Fruit fly (Drosophila melanogaster) whole organism, embryonic: ENCODE measurements around the gene AstC-R2.

ENCODE experiments used
- ATbp ChIP-seq: fragments of 200-800 bp; sonication (Bioruptor generic); optimal IDR thresholded peaks from 2 replicates; lab custom pipeline; 2017; ENCODE audit warnings: missing biosample characterization, mild to moderate bottlenecking, missing genetic modification characterization, missing genetic modification reagents
- B-H1 ChIP-seq: fragments of 200-800 bp; sonication (Bioruptor generic); IDR thresholded peaks from 3 replicates; pipeline ENCODE4 v1.3.6; 2022; ENCODE audit warnings: missing biosample characterization, missing genetic modification characterization
- BEAF-32 ChIP-seq: fragments of 200-800 bp; sonication (Bioruptor generic); optimal IDR thresholded peaks from 3 replicates; lab custom pipeline; 2017; ENCODE audit warnings: missing biosample characterization, missing genetic modification characterization, mild to moderate bottlenecking, moderate library complexity, missing genetic modification reagents
- Bdp1 ChIP-seq: fragments of 200-800 bp; sonication (Bioruptor generic); optimal IDR thresholded peaks from 3 replicates; lab custom pipeline; 2016; ENCODE audit warnings: missing biosample characterization, missing genetic modification characterization
- C15 ChIP-seq: fragments of 200-800 bp; sonication (Bioruptor generic); IDR thresholded peaks from 3 replicates; pipeline ENCODE4 v1.3.6; 2022; ENCODE audit warnings: missing biosample characterization, missing genetic modification characterization
- CG10462 ChIP-seq: fragments of 200-800 bp; sonication (Bioruptor generic); optimal IDR thresholded peaks from 2 replicates; lab custom pipeline; 2016; ENCODE audit warnings: missing biosample characterization, missing genetic modification characterization
- CG11085 ChIP-seq: fragments of 200-800 bp; sonication (Bioruptor generic); IDR thresholded peaks from 2 replicates; pipeline ENCODE4 v1.3.6; 2022; ENCODE audit warnings: missing biosample characterization, missing genetic modification characterization
- CG12155 ChIP-seq: fragments of 200-800 bp; sonication (Bioruptor generic); optimal IDR thresholded peaks from 3 replicates; lab custom pipeline; 2016; ENCODE audit warnings: missing biosample characterization, missing genetic modification characterization
- CG12744 ChIP-seq: fragments of 200-800 bp; sonication (Bioruptor generic); optimal IDR thresholded peaks from 2 replicates; lab custom pipeline; 2016; ENCODE audit warnings: missing biosample characterization, missing genetic modification characterization
- CG13894 ChIP-seq: fragments of 200-800 bp; sonication (Bioruptor generic); optimal IDR thresholded peaks from 3 replicates; lab custom pipeline; 2018; ENCODE audit warnings: missing biosample characterization, mild to moderate bottlenecking, missing genetic modification characterization, moderate library complexity
- CG16779 ChIP-seq: fragments of 200-800 bp; sonication (Bioruptor generic); IDR thresholded peaks from 2 replicates; pipeline ENCODE4 v1.3.6; 2022; ENCODE audit warnings: missing biosample characterization, missing genetic modification characterization
- CG1832 ChIP-seq: fragments of 200-800 bp; sonication (Bioruptor generic); optimal IDR thresholded peaks from 2 replicates; lab custom pipeline; 2017; ENCODE audit warnings: missing biosample characterization, mild to moderate bottlenecking, missing genetic modification characterization, inconsistent platforms
- CG18764 ChIP-seq: fragments of 200-800 bp; sonication (Bioruptor generic); optimal IDR thresholded peaks from 3 replicates; lab custom pipeline; 2016; ENCODE audit warnings: missing biosample characterization, missing genetic modification characterization
- CG3281 ChIP-seq: fragments of 200-800 bp; sonication (Bioruptor generic); optimal IDR thresholded peaks from 3 replicates; lab custom pipeline; 2017; ENCODE audit warnings: missing biosample characterization, mild to moderate bottlenecking, missing genetic modification characterization
- CG34376 ChIP-seq: fragments of 200-800 bp; sonication (Bioruptor generic); optimal IDR thresholded peaks from 2 replicates; lab custom pipeline; 2018; ENCODE audit warnings: missing biosample characterization, mild to moderate bottlenecking, missing genetic modification characterization
- CG4617 ChIP-seq: fragments of 200-800 bp; sonication (Bioruptor generic); optimal IDR thresholded peaks from 3 replicates; lab custom pipeline; 2016; ENCODE audit warnings: missing biosample characterization, missing genetic modification characterization, borderline replicate concordance
- CG4730 ChIP-seq: fragments of 200-800 bp; sonication (Bioruptor generic); IDR thresholded peaks from 2 replicates; pipeline ENCODE4 v1.3.6; 2022; ENCODE audit warnings: missing biosample characterization, missing genetic modification characterization
- CG6683 ChIP-seq: fragments of 200-800 bp; sonication (Bioruptor generic); optimal IDR thresholded peaks from 2 replicates; lab custom pipeline; 2017; ENCODE audit warnings: missing biosample characterization, mild to moderate bottlenecking, missing genetic modification characterization, missing genetic modification reagents
- CG7839 ChIP-seq: fragments of 200-800 bp; sonication (Bioruptor generic); optimal IDR thresholded peaks from 3 replicates; lab custom pipeline; 2018; ENCODE audit warnings: missing biosample characterization, mild to moderate bottlenecking, missing genetic modification characterization, moderate library complexity
- CG9817 ChIP-seq: fragments of 200-800 bp; sonication (Bioruptor generic); optimal IDR thresholded peaks from 2 replicates; lab custom pipeline; 2018; ENCODE audit warnings: missing biosample characterization, mild to moderate bottlenecking, missing genetic modification characterization, moderate library complexity
- Doc3 ChIP-seq: fragments of 200-800 bp; sonication (Bioruptor generic); IDR thresholded peaks from 3 replicates; pipeline ENCODE4 v1.3.6; 2022; ENCODE audit warnings: missing biosample characterization, missing genetic modification characterization; ENCODE audit not compliant: partially characterized antibody
- Dp ChIP-seq: fragments of 200-800 bp; sonication (Bioruptor generic); optimal IDR thresholded peaks from 2 replicates; lab custom pipeline; 2018; ENCODE audit warnings: missing biosample characterization, mild to moderate bottlenecking, missing genetic modification characterization, moderate library complexity
- Dref ChIP-seq: fragments of 200-800 bp; sonication (Bioruptor generic); IDR thresholded peaks from 2 replicates; pipeline ENCODE4 v1.3.6; 2022; ENCODE audit warnings: missing biosample characterization, missing genetic modification characterization
- GATAe ChIP-seq: fragments of 200-800 bp; sonication (Bioruptor generic); conservative IDR thresholded peaks from 2 replicates; pipeline ENCODE4 v1.3.6; 2022; ENCODE audit warnings: missing biosample characterization, missing genetic modification characterization
- H2.0 ChIP-seq: fragments of 200-800 bp; sonication (Bioruptor generic); IDR thresholded peaks from 2 replicates; pipeline ENCODE4 v1.3.6; 2022; ENCODE audit warnings: missing biosample characterization, missing genetic modification characterization
- HLHmδ ChIP-seq: fragments of 200-800 bp; sonication (Bioruptor generic); optimal IDR thresholded peaks from 2 replicates; lab custom pipeline; 2018; ENCODE audit warnings: missing biosample characterization, mild to moderate bottlenecking, missing genetic modification characterization, moderate library complexity
- HmgZ ChIP-seq: fragments of 200-800 bp; sonication (Bioruptor generic); optimal IDR thresholded peaks from 2 replicates; lab custom pipeline; 2018; ENCODE audit warnings: missing biosample characterization, mild to moderate bottlenecking, missing genetic modification characterization
- Med ChIP-seq: fragments of 200-800 bp; sonication (Bioruptor generic); peaks from one replicate; lab custom pipeline; 2016; ENCODE audit warnings: missing biosample characterization, missing genetic modification characterization, mild to moderate bottlenecking, inconsistent platforms, moderate library complexity
- Mes4 ChIP-seq: fragments of 200-800 bp; sonication (Bioruptor generic); optimal IDR thresholded peaks from 2 replicates; lab custom pipeline; 2016; ENCODE audit warnings: missing biosample characterization, missing genetic modification characterization
- Sin3A ChIP-seq: fragments of >200 bp; optimal IDR thresholded peaks from 2 replicates; lab custom pipeline; 2018
- ase ChIP-seq: fragments of 200-800 bp; sonication (Bioruptor generic); IDR thresholded peaks from 3 replicates; pipeline ENCODE4 v1.3.6; 2022; ENCODE audit warnings: missing biosample characterization, missing genetic modification characterization
- ash1 ChIP-seq: fragments of 200-800 bp; sonication (Bioruptor generic); optimal IDR thresholded peaks from 2 replicates; lab custom pipeline; 2018; ENCODE audit warnings: missing biosample characterization, mild to moderate bottlenecking, missing genetic modification characterization
- az2 ChIP-seq: fragments of 200-800 bp; sonication (Bioruptor generic); optimal IDR thresholded peaks from 3 replicates; lab custom pipeline; 2016; ENCODE audit warnings: missing biosample characterization, missing genetic modification characterization
- cato ChIP-seq: fragments of 200-800 bp; sonication (Bioruptor generic); optimal IDR thresholded peaks from 2 replicates; lab custom pipeline; 2016; ENCODE audit warnings: missing biosample characterization, missing genetic modification characterization, borderline replicate concordance
- cg ChIP-seq: fragments of 200-800 bp; sonication (Bioruptor generic); optimal IDR thresholded peaks from 3 replicates; lab custom pipeline; 2019; ENCODE audit warnings: missing biosample characterization, mild to moderate bottlenecking, missing genetic modification characterization, moderate library complexity
- dati ChIP-seq: fragments of 200-800 bp; sonication (Bioruptor generic); IDR thresholded peaks from 2 replicates; pipeline ENCODE4 v1.3.6; 2022; ENCODE audit warnings: missing biosample characterization, missing genetic modification characterization
- eve ChIP-seq, 2 experiments: fragments of >200 bp; optimal IDR thresholded peaks; 2 replicates each; lab custom pipeline; 2017; ENCODE audit warnings: missing biosample characterization in 2 of 2, missing genetic modification characterization in 2 of 2
- gfzf ChIP-seq: fragments of 200-800 bp; sonication (Bioruptor generic); optimal IDR thresholded peaks from 2 replicates; lab custom pipeline; 2016; ENCODE audit warnings: missing biosample characterization, mild to moderate bottlenecking, missing genetic modification characterization, moderate library complexity
- gro ChIP-seq: fragments of 200-800 bp; sonication (Bioruptor generic); optimal IDR thresholded peaks from 2 replicates; lab custom pipeline; 2016; ENCODE audit warnings: missing biosample characterization, missing genetic modification characterization
- ham ChIP-seq: fragments of 200-800 bp; sonication (Bioruptor generic); IDR thresholded peaks from 2 replicates; pipeline ENCODE4 v1.3.6; 2022; ENCODE audit warnings: missing biosample characterization, missing genetic modification characterization
- her ChIP-seq: fragments of 200-800 bp; sonication (Bioruptor generic); optimal IDR thresholded peaks from 2 replicates; lab custom pipeline; 2016; ENCODE audit warnings: missing biosample characterization, missing genetic modification characterization
- ken ChIP-seq: fragments of 200-800 bp; sonication (Bioruptor generic); IDR thresholded peaks from 3 replicates; pipeline ENCODE4 v1.3.6; 2022; ENCODE audit warnings: missing biosample characterization, missing genetic modification characterization
- lilli ChIP-seq: fragments of 200-800 bp; sonication (Bioruptor generic); optimal IDR thresholded peaks from 3 replicates; lab custom pipeline; 2016; ENCODE audit warnings: missing biosample characterization, missing genetic modification characterization
- nom ChIP-seq: fragments of 200-800 bp; sonication (Bioruptor generic); optimal IDR thresholded peaks from 2 replicates; lab custom pipeline; 2017; ENCODE audit warnings: missing biosample characterization, missing genetic modification characterization, mild to moderate bottlenecking, moderate library complexity, missing genetic modification reagents
- ro ChIP-seq: fragments of 200-800 bp; sonication (Bioruptor generic); IDR thresholded peaks from 2 replicates; pipeline ENCODE4 v1.3.6; 2022; ENCODE audit warnings: missing biosample characterization, missing genetic modification characterization
- row ChIP-seq: fragments of 200-800 bp; sonication (Bioruptor generic); IDR thresholded peaks from 3 replicates; pipeline ENCODE4 v1.3.6; 2022; ENCODE audit warnings: missing biosample characterization, missing genetic modification characterization
- seq ChIP-seq: fragments of 200-800 bp; sonication (Bioruptor generic); IDR thresholded peaks from 2 replicates; pipeline ENCODE4 v1.3.6; 2022; ENCODE audit warnings: missing biosample characterization, missing genetic modification characterization
- shn ChIP-seq: fragments of 200-800 bp; sonication (Bioruptor generic); optimal IDR thresholded peaks from 3 replicates; lab custom pipeline; 2016; ENCODE audit warnings: missing biosample characterization, missing genetic modification characterization
- slp2 ChIP-seq: fragments of 200-800 bp; sonication (Bioruptor generic); optimal IDR thresholded peaks from 2 replicates; lab custom pipeline; 2016; ENCODE audit warnings: missing biosample characterization, missing genetic modification characterization
- tap ChIP-seq: fragments of 200-800 bp; optimal IDR thresholded peaks from 3 replicates; lab custom pipeline; 2019; ENCODE audit warnings: missing biosample characterization, mild to moderate bottlenecking, missing genetic modification characterization, moderate library complexity
- unpg ChIP-seq: fragments of 200-800 bp; sonication (Bioruptor generic); optimal IDR thresholded peaks from 3 replicates; lab custom pipeline; 2018; ENCODE audit warnings: missing biosample characterization, mild to moderate bottlenecking, missing genetic modification characterization, moderate library complexity
- zfh2 ChIP-seq: fragments of 200-800 bp; sonication (Bioruptor generic); optimal IDR thresholded peaks from 2 replicates; lab custom pipeline; 2016; ENCODE audit warnings: missing biosample characterization, missing genetic modification characterization

The AstC-R2 gene

dm6 chr3L:18460987-18461403 lies 41.4 kb downstream of the AstC-R2 start, which contains the start of gene CG32196 (continued):
- TF ChIP-seq ro (GFP tag; lab: Robert Waterston, UW) = peak; percentile 59
- peak; percentile 89 for TF ChIP-seq CG11085
- TF ChIP-seq cato = peak; percentile 57
- peak; percentile 25 for TF ChIP-seq CG4617 (GFP tag; lab: Kevin White, UChicago)
- no peak for TF ChIP-seq CG12744 (GFP tag; lab: Kevin White, UChicago)
- TF ChIP-seq zfh2 = peak; percentile 30
- TF ChIP-seq lilli (GFP tag; lab: Kevin White, UChicago) = peak; percentile 36
- no peak for TF ChIP-seq Doc3 (GFP tag; lab: Robert Waterston, UW)
- TF ChIP-seq ham = no peak
- peak; percentile 77 for TF ChIP-seq B-H1
- TF ChIP-seq CG6683 (GFP tag; lab: Kevin White, UChicago) = no peak
- peak; percentile 38 for TF ChIP-seq CG34376 (GFP tag; lab: Kevin White, UChicago)
- TF ChIP-seq shn (GFP tag; lab: Kevin White, UChicago) = no peak
- TF ChIP-seq CG9817 (tag; lab: Kevin White, UChicago) = peak; percentile 87
- no peak for TF ChIP-seq gro (GFP tag; lab: Kevin White, UChicago)
- peak; percentile 75; the same call in 2 of the 3 replicates for TF ChIP-seq ken (GFP tag; lab: Robert Waterston, UW)
- peak; percentile 84 for TF ChIP-seq row (GFP tag; lab: Robert Waterston, UW)
- no peak for TF ChIP-seq eve (GFP tag; optimal IDR thresholded peaks at IDR 0.05; lab: Kevin White, UChicago)
- TF ChIP-seq gfzf (GFP tag; lab: Kevin White, UChicago) = no peak
- TF ChIP-seq az2 = peak; percentile 72
- peak; percentile 76 for TF ChIP-seq HmgZ (tag; lab: Kevin White, UChicago)
- TF ChIP-seq CG7839 = peak; percentile 93
- TF ChIP-seq ase (GFP tag; lab: Robert Waterston, UW) = peak; percentile 83
- peak; percentile 81 for TF ChIP-seq tap
- no peak for TF ChIP-seq Med
- TF ChIP-seq seq (GFP tag; lab: Robert Waterston, UW) = peak; percentile 78
- TF ChIP-seq H2.0 (GFP tag; lab: Robert Waterston, UW) = peak; percentile 69
- TF ChIP-seq ash1 (GFP tag; lab: Kevin White, UChicago) = no peak
- TF ChIP-seq BEAF-32 (GFP tag; lab: Kevin White, UChicago) = peak; percentile 41
- no peak for TF ChIP-seq nom (GFP tag; lab: Kevin White, UChicago)
- no peak for TF ChIP-seq CG1832
- peak; percentile 35 for TF ChIP-seq CG10462 (GFP tag; lab: Kevin White, UChicago)
- no peak for TF ChIP-seq slp2 (GFP tag; lab: Kevin White, UChicago)
- no peak for TF ChIP-seq dati (GFP tag; lab: Robert Waterston, UW)
- no peak for TF ChIP-seq Mes4 (GFP tag; lab: Kevin White, UChicago)
- peak; percentile 88 for TF ChIP-seq CG3281 (GFP tag; lab: Kevin White, UChicago)
- no peak for TF ChIP-seq her (GFP tag; lab: Kevin White, UChicago)
- no peak for TF ChIP-seq Sin3A
- no peak for TF ChIP-seq C15 (GFP tag; lab: Robert Waterston, UW)
- TF ChIP-seq CG16779 = no peak
- TF ChIP-seq Dref (GFP tag; lab: Robert Waterston, UW) = peak; percentile 59
- TF ChIP-seq CG4730 = peak; percentile 74
- peak; percentile 70 for TF ChIP-seq CG12155 (GFP tag; lab: Kevin White, UChicago)
- no peak for TF ChIP-seq Bdp1 (GFP tag; lab: Kevin White, UChicago)
- no peak for TF ChIP-seq cg
- TF ChIP-seq HLHmδ (GFP tag; lab: Kevin White, UChicago) = no peak
- peak; percentile 63; the same call in 1 of the 2 replicates for TF ChIP-seq GATAe
- TF ChIP-seq Dp (GFP tag; lab: Kevin White, UChicago) = no peak
- peak; percentile 60 for TF ChIP-seq CG18764 (GFP tag; lab: Kevin White, UChicago)
- peak; percentile 95 for TF ChIP-seq unpg
- peak; percentile 71 for TF ChIP-seq CG13894 (tag; lab: Kevin White, UChicago)
- peak; percentile 68 for TF ChIP-seq ATbp (GFP tag; lab: Kevin White, UChicago)
